Fruit fly (Drosophila melanogaster) whole organism, embryonic: ENCODE measurements around the gene CG43702.
A peak's percentile ranks its signal among the peaks of the same experiment; 100 is the strongest.

Experiments used
- BtbVII ChIP-seq: fragments of 200-800 bp; sonication (Bioruptor generic); optimal IDR thresholded peaks from 3 replicates; lab custom pipeline; 2017; ENCODE audit warnings: missing biosample characterization, mild to moderate bottlenecking, missing genetic modification characterization
- CG11695 ChIP-seq: fragments of 200-800 bp; sonication (Bioruptor generic); IDR thresholded peaks from 3 replicates; pipeline ENCODE4 v1.3.6; 2022; ENCODE audit warnings: missing biosample characterization, missing genetic modification characterization
- CG12659 ChIP-seq: fragments of 200-800 bp; sonication (Bioruptor generic); optimal IDR thresholded peaks from 3 replicates; lab custom pipeline; 2017; ENCODE audit warnings: mild to moderate bottlenecking, missing biosample characterization, missing genetic modification reagents, missing genetic modification characterization
- CG13287 ChIP-seq: fragments of 200-800 bp; sonication (Bioruptor generic); IDR thresholded peaks from 2 replicates; pipeline ENCODE4 v1.3.6; 2022; ENCODE audit warnings: missing biosample characterization, missing genetic modification characterization; ENCODE audit not compliant: partially characterized antibody
- CG15514 ChIP-seq: fragments of 200-800 bp; sonication (Bioruptor generic); optimal IDR thresholded peaks from 3 replicates; lab custom pipeline; 2017; ENCODE audit warnings: missing biosample characterization, missing genetic modification characterization, mild to moderate bottlenecking, moderate library complexity, missing genetic modification reagents
- CG15601 ChIP-seq: fragments of 200-800 bp; sonication (Bioruptor generic); optimal IDR thresholded peaks from 3 replicates; lab custom pipeline; 2019; ENCODE audit warnings: missing biosample characterization, mild to moderate bottlenecking, missing genetic modification characterization, moderate library complexity
- CG1603 ChIP-seq: fragments of 200-800 bp; sonication (Bioruptor generic); optimal IDR thresholded peaks from 2 replicates; lab custom pipeline; 2019; ENCODE audit warnings: missing biosample characterization, mild to moderate bottlenecking, missing genetic modification characterization, moderate library complexity
- CG17186 ChIP-seq: fragments of 200-800 bp; sonication (Bioruptor generic); optimal IDR thresholded peaks from 3 replicates; lab custom pipeline; 2017; ENCODE audit warnings: missing biosample characterization, missing genetic modification reagents, missing genetic modification characterization
- CG17829 ChIP-seq: fragments of 200-800 bp; optimal IDR thresholded peaks from 2 replicates; lab custom pipeline; 2019; ENCODE audit warnings: missing biosample characterization, mild to moderate bottlenecking, missing genetic modification characterization, moderate library complexity
- CG2116 ChIP-seq: fragments of 200-800 bp; sonication (Bioruptor generic); optimal IDR thresholded peaks from 3 replicates; lab custom pipeline; 2018; ENCODE audit warnings: missing biosample characterization, mild to moderate bottlenecking, missing genetic modification characterization
- CG2712 ChIP-seq: fragments of 200-800 bp; optimal IDR thresholded peaks from 3 replicates; lab custom pipeline; 2019; ENCODE audit warnings: missing biosample characterization, mild to moderate bottlenecking, missing genetic modification characterization, moderate library complexity
- CG34422 ChIP-seq: fragments of 200-800 bp; sonication (Bioruptor generic); IDR thresholded peaks from 3 replicates; pipeline ENCODE4 v1.3.6; 2022; ENCODE audit warnings: missing biosample characterization, missing genetic modification characterization
- CG3847 ChIP-seq: fragments of 200-800 bp; sonication (Bioruptor generic); IDR thresholded peaks from 2 replicates; pipeline ENCODE4 v1.3.6; 2022; ENCODE audit warnings: missing biosample characterization, missing genetic modification characterization
- CG4820 ChIP-seq: fragments of 200-800 bp; sonication (Bioruptor generic); optimal IDR thresholded peaks from 3 replicates; lab custom pipeline; 2016; ENCODE audit warnings: missing biosample characterization, missing genetic modification characterization
- CG6254 ChIP-seq: fragments of 200-800 bp; sonication (Bioruptor generic); optimal IDR thresholded peaks from 3 replicates; lab custom pipeline; 2017; ENCODE audit warnings: mild to moderate bottlenecking, missing biosample characterization, missing genetic modification reagents, missing genetic modification characterization
- CG6272 ChIP-seq: fragments of 200-800 bp; sonication (Bioruptor generic); IDR thresholded peaks from 2 replicates; pipeline ENCODE4 v1.3.6; 2022; ENCODE audit warnings: missing biosample characterization, missing genetic modification characterization
- CG8388 ChIP-seq: fragments of 200-800 bp; sonication (Bioruptor generic); optimal IDR thresholded peaks from 2 replicates; lab custom pipeline; 2019; ENCODE audit warnings: missing biosample characterization, mild to moderate bottlenecking, missing genetic modification characterization, moderate library complexity
- D ChIP-seq, 2 experiments: fragments of 200-800 bp in 1 of 2; fragments of >200 bp in 1 of 2; sonication (Bioruptor generic) in 1 of 2; optimal IDR thresholded peaks; 2 replicates in 1 of 2; 3 replicates in 1 of 2; lab custom pipeline; 2017; ENCODE audit warnings: mild to moderate bottlenecking in 1 of 2, missing biosample characterization in 1 of 2, missing genetic modification characterization in 1 of 2, missing genetic modification reagents in 1 of 2
- Dp ChIP-seq: fragments of 200-800 bp; sonication (Bioruptor generic); optimal IDR thresholded peaks from 2 replicates; lab custom pipeline; 2018; ENCODE audit warnings: missing biosample characterization, mild to moderate bottlenecking, missing genetic modification characterization, moderate library complexity
- E2f2 ChIP-seq: fragments of 200-800 bp; sonication (Bioruptor generic); IDR thresholded peaks from 2 replicates; pipeline ENCODE4 v1.3.6; 2022; ENCODE audit warnings: missing biosample characterization, missing genetic modification characterization
- Fer1 ChIP-seq: fragments of 200-800 bp; sonication (Bioruptor generic); optimal IDR thresholded peaks from 2 replicates; lab custom pipeline; 2017; ENCODE audit warnings: missing biosample characterization, mild to moderate bottlenecking, missing genetic modification characterization
- Fer3 ChIP-seq: fragments of 200-800 bp; sonication (Bioruptor generic); optimal IDR thresholded peaks from 2 replicates; lab custom pipeline; 2018; ENCODE audit warnings: missing biosample characterization, mild to moderate bottlenecking, missing genetic modification characterization, moderate library complexity
- HLH3B ChIP-seq: fragments of 200-800 bp; sonication (Bioruptor generic); IDR thresholded peaks from 2 replicates; pipeline ENCODE4 v1.3.6; 2022; ENCODE audit warnings: missing biosample characterization, missing genetic modification characterization
- Hey ChIP-seq: fragments of 200-800 bp; sonication (Bioruptor generic); optimal IDR thresholded peaks from 3 replicates; lab custom pipeline; 2018; ENCODE audit warnings: missing biosample characterization, mild to moderate bottlenecking, missing genetic modification characterization
- HmgZ ChIP-seq: fragments of 200-800 bp; sonication (Bioruptor generic); optimal IDR thresholded peaks from 2 replicates; lab custom pipeline; 2018; ENCODE audit warnings: missing biosample characterization, mild to moderate bottlenecking, missing genetic modification characterization
- Lhr ChIP-seq: fragments of 200-800 bp; sonication (Bioruptor generic); optimal IDR thresholded peaks from 3 replicates; lab custom pipeline; 2017; ENCODE audit warnings: mild to moderate bottlenecking, missing biosample characterization, missing genetic modification reagents, missing genetic modification characterization
- MBD-R2 ChIP-seq: fragments of 200-800 bp; sonication (Bioruptor generic); IDR thresholded peaks from 2 replicates; pipeline ENCODE4 v1.3.6; 2022; ENCODE audit warnings: missing biosample characterization, missing genetic modification characterization
- Mad ChIP-seq: fragments of 200-800 bp; sonication (Bioruptor generic); optimal IDR thresholded peaks from 2 replicates; lab custom pipeline; 2016; ENCODE audit warnings: missing biosample characterization, missing genetic modification characterization
- Med ChIP-seq: fragments of 200-800 bp; sonication (Bioruptor generic); peaks from one replicate; lab custom pipeline; 2016; ENCODE audit warnings: missing biosample characterization, missing genetic modification characterization, mild to moderate bottlenecking, inconsistent platforms, moderate library complexity
- Meics ChIP-seq: fragments of 200-800 bp; sonication (Bioruptor generic); optimal IDR thresholded peaks from 2 replicates; lab custom pipeline; 2017; ENCODE audit warnings: missing biosample characterization, mild to moderate bottlenecking, missing genetic modification characterization
- Pdp1 ChIP-seq, 2 experiments: fragments of 200-800 bp; sonication (Bioruptor generic); optimal IDR thresholded peaks; 3 replicates each; lab custom pipeline; 2016; ENCODE audit warnings: missing biosample characterization in 2 of 2, missing genetic modification characterization in 2 of 2, mild to moderate bottlenecking in 1 of 2, moderate library complexity in 1 of 2
- Ptx1 ChIP-seq: fragments of 200-800 bp; sonication (Bioruptor generic); IDR thresholded peaks from 2 replicates; pipeline ENCODE4 v1.3.6; 2022; ENCODE audit warnings: missing biosample characterization, missing genetic modification characterization
- Trl ChIP-seq, 3 experiments: fragments of >200 bp in 2 of 3; fragments of 200-800 bp in 1 of 3; sonication (Bioruptor generic) in 1 of 3; optimal IDR thresholded peaks; 2 replicates in 1 of 3; 3 replicates in 2 of 3; lab custom pipeline; 2016 to 2017; ENCODE audit warnings: missing biosample characterization in 1 of 3, missing genetic modification characterization in 1 of 3
- YL-1 ChIP-seq: fragments of 200-800 bp; sonication (Bioruptor generic); optimal IDR thresholded peaks from 3 replicates; lab custom pipeline; 2017; ENCODE audit warnings: missing biosample characterization, mild to moderate bottlenecking, missing genetic modification characterization
- cg ChIP-seq: fragments of 200-800 bp; sonication (Bioruptor generic); optimal IDR thresholded peaks from 3 replicates; lab custom pipeline; 2019; ENCODE audit warnings: missing biosample characterization, mild to moderate bottlenecking, missing genetic modification characterization, moderate library complexity
- chinmo ChIP-seq: fragments of 200-800 bp; sonication (Bioruptor generic); IDR thresholded peaks from 4 replicates; pipeline ENCODE4 v1.3.6; 2022; ENCODE audit warnings: missing biosample characterization, missing genetic modification characterization; ENCODE audit not compliant: partially characterized antibody
- crp ChIP-seq, 2 experiments: fragments of 200-800 bp; sonication (Bioruptor generic); optimal IDR thresholded peaks; 2 replicates in 1 of 2; 3 replicates in 1 of 2; lab custom pipeline; 2017; ENCODE audit warnings: missing biosample characterization in 2 of 2, missing genetic modification characterization in 2 of 2, mild to moderate bottlenecking in 1 of 2, moderate library complexity in 1 of 2
- dm ChIP-seq: fragments of 200-800 bp; sonication (Bioruptor generic); optimal IDR thresholded peaks from 3 replicates; lab custom pipeline; 2016; ENCODE audit warnings: missing biosample characterization, missing genetic modification characterization
- gfzf ChIP-seq: fragments of 200-800 bp; sonication (Bioruptor generic); optimal IDR thresholded peaks from 2 replicates; lab custom pipeline; 2016; ENCODE audit warnings: missing biosample characterization, mild to moderate bottlenecking, missing genetic modification characterization, moderate library complexity
- hbn ChIP-seq: fragments of 200-800 bp; sonication (Bioruptor generic); IDR thresholded peaks from 2 replicates; pipeline ENCODE4 v1.3.6; 2022; ENCODE audit warnings: missing biosample characterization, missing genetic modification characterization; ENCODE audit not compliant: partially characterized antibody
- lola ChIP-seq, 3 experiments: fragments of >200 bp in 2 of 3; fragments of 200-800 bp in 1 of 3; sonication (Bioruptor generic) in 1 of 3; optimal IDR thresholded peaks; 2 replicates each; lab custom pipeline; 2017 to 2019; ENCODE audit warnings: missing biosample characterization in 3 of 3, missing genetic modification characterization in 3 of 3, mild to moderate bottlenecking in 1 of 3, moderate library complexity in 1 of 3
- mld ChIP-seq: fragments of 200-800 bp; sonication (Bioruptor generic); IDR thresholded peaks from 3 replicates; pipeline ENCODE4 v1.3.6; 2022; ENCODE audit warnings: missing biosample characterization, missing genetic modification characterization; ENCODE audit not compliant: partially characterized antibody
- nmo ChIP-seq: fragments of 200-800 bp; sonication (Bioruptor generic); optimal IDR thresholded peaks from 2 replicates; lab custom pipeline; 2018; ENCODE audit warnings: missing biosample characterization, mild to moderate bottlenecking, missing genetic modification characterization, moderate library complexity
- row ChIP-seq: fragments of 200-800 bp; sonication (Bioruptor generic); IDR thresholded peaks from 3 replicates; pipeline ENCODE4 v1.3.6; 2022; ENCODE audit warnings: missing biosample characterization, missing genetic modification characterization
- sens ChIP-seq: fragments of 200-800 bp; sonication (Bioruptor generic); peaks from one replicate; lab custom pipeline; 2016; ENCODE audit warnings: missing biosample characterization, missing genetic modification characterization

Gene CG43702

DNA sequence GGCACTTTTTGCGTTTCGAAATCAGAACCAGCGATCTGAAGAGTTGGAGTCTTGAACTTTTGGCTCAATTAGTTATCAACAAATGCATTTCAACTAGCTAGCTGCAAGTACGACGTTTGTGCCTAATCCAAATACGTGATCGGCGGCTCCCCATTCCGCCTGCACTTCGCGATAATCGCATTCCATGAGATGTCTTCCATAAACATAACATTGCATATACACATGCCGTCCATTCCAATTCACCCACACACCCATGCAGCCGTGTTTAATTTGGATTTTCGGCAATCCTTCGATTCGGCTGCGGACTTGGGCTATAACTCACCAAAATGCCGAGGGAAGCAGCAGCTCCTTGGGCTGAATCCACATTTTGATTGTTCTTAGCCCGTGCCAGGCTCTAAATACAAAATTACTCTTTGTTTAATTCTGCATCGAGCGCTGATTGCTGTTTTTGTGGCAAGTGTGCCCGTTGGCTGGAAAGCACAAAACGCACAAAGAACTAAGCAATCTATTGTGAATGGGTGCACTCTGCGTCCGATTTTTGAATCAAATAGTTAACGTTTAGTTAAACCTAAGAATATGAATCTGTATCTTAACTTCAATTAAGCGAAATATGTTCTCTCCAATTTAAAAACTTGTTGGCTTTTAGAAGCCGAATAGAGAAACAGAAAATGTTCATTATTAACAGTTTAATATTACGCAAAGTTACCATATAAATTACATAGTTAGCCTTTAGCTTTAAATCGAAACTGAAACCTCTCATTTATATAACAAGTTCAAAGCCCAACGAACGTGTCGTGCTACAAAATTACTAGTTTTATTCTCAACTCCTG, 45.0 kb downstream of the CG43702 start, which contains the start of the genes Tbc1d8-9 and CG32436 (continued):
- TF ChIP-seq mld (no peak), BtbVII (no peak), Trl (optimal IDR thresholded peaks at IDR 0.05; lab: Kevin White, UChicago) (no peak), Trl (GFP tag; optimal IDR thresholded peaks at IDR 0.05; lab: Kevin White, UChicago) (no peak), HLH3B (GFP tag; lab: Robert Waterston, UW) (no peak), cg (GFP tag; lab: Kevin White, UChicago) (peak; percentile 74), nmo (GFP tag; lab: Kevin White, UChicago) (peak; percentile 28), Fer1 (peak; percentile 12), row (GFP tag; lab: Robert Waterston, UW) (peak; percentile 41; the same call in 1 of the 3 replicates), Meics (no peak), lola (GFP tag; optimal IDR thresholded peaks at IDR 0.05; lab: Kevin White, UChicago) (no peak), CG34422 (GFP tag; lab: Robert Waterston, UW) (peak; percentile 36; the same call in 1 of the 3 replicates), CG17186 (GFP tag; lab: Kevin White, UChicago) (peak; percentile 95), CG6272 (GFP tag; lab: Robert Waterston, UW) (no peak), CG2116 (GFP tag; lab: Kevin White, UChicago) (peak; percentile 64), CG11695 (no peak), Ptx1 (GFP tag; lab: Robert Waterston, UW) (no peak), chinmo (GFP tag; lab: Robert Waterston, UW) (0 out of 4 replicates have a peak, but pooled peaks have one; percentile 75), CG4820 (GFP tag; lab: Kevin White, UChicago) (peak; percentile 93), CG17829 (tag; lab: Kevin White, UChicago) (peak; percentile 30), HmgZ (peak; percentile 40), Hey (tag; lab: Kevin White, UChicago) (no peak), CG3847 (GFP tag; lab: Robert Waterston, UW) (peak; percentile 23; the same call in 1 of the 2 replicates), E2f2 (peak; percentile 79), MBD-R2 (GFP tag; lab: Robert Waterston, UW) (peak; percentile 83), CG6254 (GFP tag; lab: Kevin White, UChicago) (no peak), CG13287 (GFP tag; lab: Robert Waterston, UW) (peak; percentile 36; the same call in 1 of the 2 replicates), sens (GFP tag; lab: Kevin White, UChicago) (peak; percentile 42), Dp (GFP tag; lab: Kevin White, UChicago) (peak; percentile 72), D (optimal IDR thresholded peaks at IDR 0.05; lab: Kevin White, UChicago) (no peak), D (GFP tag; optimal IDR thresholded peaks at IDR 0.05; lab: Kevin White, UChicago) (no peak), CG2712 (peak; percentile 100), YL-1 (peak; percentile 37), gfzf (GFP tag; lab: Kevin White, UChicago) (peak; percentile 93), CG15601 (no peak), hbn (GFP tag; lab: Robert Waterston, UW) (0 out of 2 replicates have a peak, but pooled peaks have one; percentile 15), Pdp1 (GFP tag; optimal IDR thresholded peaks at IDR 0.05; lab: Kevin White, UChicago) (peak in 1 of 2 experiments; percentile 55), Lhr (GFP tag; lab: Kevin White, UChicago) (peak; percentile 31), Fer3 (tag; lab: Kevin White, UChicago) (no peak), CG8388 (no peak), dm (peak; percentile 1), crp (GFP tag; optimal IDR thresholded peaks at IDR 0.05; lab: Kevin White, UChicago) (no peak), Mad (GFP tag; lab: Kevin White, UChicago) (peak; percentile 6), CG15514 (GFP tag; lab: Kevin White, UChicago) (peak; percentile 92), CG12659 (GFP tag; lab: Kevin White, UChicago) (peak; percentile 36), Med (GFP tag; lab: Kevin White, UChicago) (peak; percentile 68), CG1603 (tag; lab: Kevin White, UChicago) (peak; percentile 60)
